Worm (Caenorhabditis elegans) whole organism, L1 larva: ENCODE results near the gene W03D2.9.

Experiments used
- C16A3.4 ChIP-seq: fragments of 150-350 bp; optimal IDR thresholded peaks from 2 replicates; lab custom pipeline; 2014; ENCODE audit warnings: missing biosample characterization, missing genetic modification characterization
- ama-1 ChIP-seq: fragments of 150-350 bp; optimal IDR thresholded peaks from 2 replicates; lab custom pipeline; 2014
- ceh-88 ChIP-seq: fragments of 200-800 bp; sonication (Bioruptor generic); IDR thresholded peaks from 2 replicates; pipeline ENCODE4 v1.3.6; 2022; ENCODE audit warnings: missing genetic modification characterization, missing compliant biosample characterization
- elt-3 ChIP-seq, 6 experiments: fragments of 150-350 bp in 1 of 6; sonication (generic microtip); optimal IDR thresholded peaks; 2 replicates each; lab custom pipeline; 2017 to 2018; ENCODE audit warnings: missing biosample characterization in 6 of 6, missing genetic modification characterization in 6 of 6, inconsistent platforms in 1 of 6
- isw-1 ChIP-seq: fragments of 200-800 bp; sonication (Bioruptor generic); IDR thresholded peaks from 2 replicates; pipeline ENCODE4 v1.3.6; 2022; ENCODE audit warnings: missing genetic modification characterization, missing compliant biosample characterization
- jun-1 ChIP-seq: fragments of 150-350 bp; optimal IDR thresholded peaks from 2 replicates; lab custom pipeline; 2014; ENCODE audit warnings: missing biosample characterization, missing genetic modification reagents, missing genetic modification characterization
- nhr-77 ChIP-seq: fragments of 150-350 bp; optimal IDR thresholded peaks from 2 replicates; lab custom pipeline; 2014; ENCODE audit warnings: missing biosample characterization, missing genetic modification characterization
- nhr-90 ChIP-seq: sonication (generic microtip); optimal IDR thresholded peaks from 2 replicates; lab custom pipeline; 2016; ENCODE audit warnings: mild to moderate bottlenecking, missing genetic modification characterization, missing compliant biosample characterization; ENCODE audit not compliant: poor library complexity
- unc-62 ChIP-seq: fragments of 150-350 bp; optimal IDR thresholded peaks from 2 replicates; lab custom pipeline; 2014; ENCODE audit warnings: missing biosample characterization, missing genetic modification reagents, missing genetic modification characterization

DNA sequence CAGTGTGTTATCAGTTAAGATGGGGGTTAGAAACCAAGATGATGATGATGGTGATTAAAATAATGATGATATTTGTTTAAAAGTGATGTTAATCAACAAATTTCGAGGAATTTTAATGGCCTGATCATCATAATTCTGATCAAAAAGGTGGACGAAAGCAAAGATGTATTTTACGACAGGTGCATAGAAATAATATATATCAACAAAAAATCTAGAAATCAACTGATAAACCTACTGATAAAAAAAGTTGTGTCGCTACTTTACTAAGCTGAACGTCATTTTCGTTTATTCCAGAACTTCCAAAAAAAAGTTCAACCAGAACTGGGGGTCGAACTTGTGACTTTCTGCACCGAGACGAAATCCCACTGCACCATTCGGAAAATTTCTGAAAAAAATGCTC, 48.6 kb upstream of the W03D2.9 start, which contains the start of gene mul-1:
- TF ChIP-seq nhr-90 (tag; lab: Kevin White, UChicago) (no peak), nhr-77 (tag; lab: Kevin White, UChicago) (no peak), C16A3.4 (tag; lab: Kevin White, UChicago) (no peak), ama-1 (lab: Kevin White, UChicago) (no peak), unc-62 (GFP tag; lab: Kevin White, UChicago) (no peak), jun-1 (tag; lab: Kevin White, UChicago) (no peak), ceh-88 (GFP tag; lab: Robert Waterston, UW) (no peak), isw-1 (GFP tag; lab: Robert Waterston, UW) (no peak), elt-3 (tag; optimal IDR thresholded peaks at IDR 0.05; lab: Kevin White, UChicago) (no peak)
